ENCODE assay signal across 5 worm cellular contexts in the genomic region with DNA sequence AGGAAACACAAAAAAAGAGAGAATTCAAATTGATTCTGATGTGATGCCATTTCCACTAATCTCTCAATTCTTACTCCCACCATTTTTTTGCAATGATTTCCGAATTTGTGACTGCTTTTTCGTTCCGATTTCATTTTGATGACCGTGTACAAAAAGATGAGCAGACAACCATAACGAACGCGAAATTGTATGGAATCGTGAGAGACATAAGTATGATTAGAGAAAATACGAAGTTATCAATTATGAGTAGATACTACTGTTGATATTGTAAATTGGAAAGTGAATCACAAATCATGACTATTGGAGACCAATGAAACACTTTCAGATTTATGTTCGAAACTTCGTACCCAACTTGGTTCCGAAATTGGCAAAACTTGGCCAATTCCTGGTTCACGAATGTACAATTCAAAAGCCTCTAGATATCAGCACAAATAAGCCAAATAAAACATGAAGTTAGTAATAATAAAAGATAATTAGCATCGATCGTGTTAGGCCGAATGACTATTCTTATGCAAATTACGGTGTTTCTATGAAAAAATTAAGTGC.
TF ChIP-seq lines count a peak whose summit lies in the region.

No protein-coding gene starts in this region.

TF ChIP-seq in whole organism, L1 larva, 84 proteins besides CTCF, POLR2A, EP300 and RAD21:
- TF ChIP-seq nhr-20 (tag; optimal IDR thresholded peaks at IDR 0.05; lab: Kevin White, UChicago): no peak
- no peak for TF ChIP-seq ztf-11 (tag; optimal IDR thresholded peaks at IDR 0.05; lab: Kevin White, UChicago)
- peak; percentile 29 for TF ChIP-seq lin-14 (GFP tag; optimal IDR thresholded peaks at IDR 0.05; lab: Kevin White, UChicago)
- TF ChIP-seq nhr-71 (tag; optimal IDR thresholded peaks at IDR 0.05; lab: Kevin White, UChicago): peak; percentile 27
- TF ChIP-seq rnt-1 (tag; optimal IDR thresholded peaks at IDR 0.05; lab: Kevin White, UChicago): no peak
- no peak for TF ChIP-seq lin-35 (GFP tag; optimal IDR thresholded peaks at IDR 0.05; lab: Kevin White, UChicago)
- TF ChIP-seq elt-3 (tag; optimal IDR thresholded peaks at IDR 0.05; lab: Kevin White, UChicago): no peak
- TF ChIP-seq sup-37 (GFP tag; optimal IDR thresholded peaks at IDR 0.05; lab: Kevin White, UChicago): no peak

TF ChIP-seq in whole organism, L2 larva, 48 proteins besides CTCF, POLR2A, EP300 and RAD21:
- TF ChIP-seq lin-13 (GFP tag; optimal IDR thresholded peaks at IDR 0.05; lab: Kevin White, UChicago) (no peak), nhr-21 (tag; optimal IDR thresholded peaks at IDR 0.05; lab: Kevin White, UChicago) (no peak), R02D3.7 (tag; optimal IDR thresholded peaks at IDR 0.05; lab: Kevin White, UChicago) (no peak), crh-2 (tag; optimal IDR thresholded peaks at IDR 0.05; lab: Kevin White, UChicago) (peak; percentile 14), nhr-25 (tag; optimal IDR thresholded peaks at IDR 0.05; lab: Kevin White, UChicago) (no peak), fos-1 (tag; optimal IDR thresholded peaks at IDR 0.05; lab: Kevin White, UChicago) (peak; percentile 94), alr-1 (tag; optimal IDR thresholded peaks at IDR 0.05; lab: Kevin White, UChicago) (no peak)
TF ChIP-seq in whole organism, L2 larva: peak in this region for 2.

TF ChIP-seq in whole organism, L3 larva, 47 proteins besides CTCF, POLR2A, EP300 and RAD21:
- TF ChIP-seq nhr-23 (tag; optimal IDR thresholded peaks at IDR 0.05; lab: Kevin White, UChicago): no peak
- no peak for TF ChIP-seq unc-39 (tag; optimal IDR thresholded peaks at IDR 0.05; lab: Kevin White, UChicago)
- no peak for TF ChIP-seq zag-1 (tag; optimal IDR thresholded peaks at IDR 0.05; lab: Kevin White, UChicago)
- peak; percentile 37 for TF ChIP-seq elt-2 (tag; optimal IDR thresholded peaks at IDR 0.05; lab: Kevin White, UChicago)
- peak; percentile 59 for TF ChIP-seq pqm-1 (tag; optimal IDR thresholded peaks at IDR 0.05; lab: Kevin White, UChicago)
- no peak for TF ChIP-seq nhr-12 (tag; optimal IDR thresholded peaks at IDR 0.05; lab: Kevin White, UChicago)
TF ChIP-seq in whole organism, L3 larva: peak in this region for 2.

TF ChIP-seq in whole organism, L4 larva, 104 proteins besides CTCF, POLR2A, EP300 and RAD21:
- no peak for TF ChIP-seq F44E2.7 (GFP tag; IDR thresholded peaks at IDR 0.05; lab: Robert Waterston, UW)
- peak; percentile 58 for TF ChIP-seq hlh-11 (tag; optimal IDR thresholded peaks at IDR 0.05; lab: Kevin White, UChicago)
- peak; percentile 13 for TF ChIP-seq mxl-3 (GFP tag; optimal IDR thresholded peaks at IDR 0.05; lab: Kevin White, UChicago)
- TF ChIP-seq unc-62 (GFP tag; optimal IDR thresholded peaks at IDR 0.05 in 1 of 2; lab: Kevin White, UChicago): peak in 1 of 2 experiments; percentile 91
- no peak for TF ChIP-seq unc-62 (tag; optimal IDR thresholded peaks at IDR 0.05; lab: Kevin White, UChicago)
- peak; percentile 52; the same call in 1 of the 2 replicates for TF ChIP-seq dmd-6 (GFP tag; IDR thresholded peaks at IDR 0.05; lab: Robert Waterston, UW)
- no peak for TF ChIP-seq daf-16 (GFP tag; optimal IDR thresholded peaks at IDR 0.05; lab: Kevin White, UChicago)
- peak; percentile 34 for TF ChIP-seq daf-16 (tag; optimal IDR thresholded peaks at IDR 0.05; lab: Kevin White, UChicago)
- peak; percentile 3 for TF ChIP-seq nhr-77 (tag; optimal IDR thresholded peaks at IDR 0.05; lab: Kevin White, UChicago)
- TF ChIP-seq nhr-28 (tag; optimal IDR thresholded peaks at IDR 0.05; lab: Kevin White, UChicago): peak; percentile 89
- peak; percentile 26; the same call in 1 of the 2 replicates for TF ChIP-seq lin-1 (GFP tag; IDR thresholded peaks at IDR 0.05; lab: Robert Waterston, UW)
- TF ChIP-seq Y105C5A.15 (GFP tag; IDR thresholded peaks at IDR 0.05; lab: Robert Waterston, UW): no peak
- TF ChIP-seq mep-1 (tag; optimal IDR thresholded peaks at IDR 0.05; lab: Kevin White, UChicago): peak; percentile 14
- TF ChIP-seq pqm-1 (tag; optimal IDR thresholded peaks at IDR 0.05; lab: Kevin White, UChicago): peak; percentile 84
- TF ChIP-seq ceh-62 (tag; optimal IDR thresholded peaks at IDR 0.05; lab: Kevin White, UChicago): no peak

TF ChIP-seq in whole organism, young adult, 124 proteins besides CTCF, POLR2A, EP300 and RAD21:
- TF ChIP-seq F10E7.11 (tag; optimal IDR thresholded peaks at IDR 0.05; lab: Kevin White, UChicago) (no peak), cebp-1 (GFP tag; IDR thresholded peaks at IDR 0.05; lab: Robert Waterston, UW) (no peak), cebp-1 (tag; optimal IDR thresholded peaks at IDR 0.05; lab: Kevin White, UChicago) (peak; percentile 24), C17E4.6 (GFP tag; IDR thresholded peaks at IDR 0.05; lab: Robert Waterston, UW) (no peak), repo-1 (tag; optimal IDR thresholded peaks at IDR 0.05; lab: Kevin White, UChicago) (no peak), F52B5.7 (tag; optimal IDR thresholded peaks at IDR 0.05; lab: Kevin White, UChicago) (no peak), madf-10 (tag; optimal IDR thresholded peaks at IDR 0.05; lab: Kevin White, UChicago) (no peak), lsl-1 (GFP tag; optimal IDR thresholded peaks at IDR 0.05; lab: Kevin White, UChicago) (no peak), nhr-80 (tag; optimal IDR thresholded peaks at IDR 0.05; lab: Kevin White, UChicago) (peak; percentile 62), nhr-120 (GFP tag; IDR thresholded peaks at IDR 0.05; lab: Robert Waterston, UW) (no peak), pha-4 (tag; optimal IDR thresholded peaks at IDR 0.05; lab: Kevin White, UChicago) (no peak)
